Fruit fly (Drosophila melanogaster) whole organism: ENCODE data around the gene CG10587.

Experiments
- CG8478 ChIP-seq: fragments of >200 bp; optimal IDR thresholded peaks from 2 replicates; lab custom pipeline; 2018; ENCODE audit warnings: inconsistent platforms
- Dll ChIP-seq: fragments of >200 bp; optimal IDR thresholded peaks from 2 replicates; lab custom pipeline; 2017
- EcR ChIP-seq, 2 experiments: fragments of >200 bp; optimal IDR thresholded peaks; 2 replicates each; lab custom pipeline; 2017; ENCODE audit warnings: missing biosample characterization in 2 of 2, missing genetic modification characterization in 2 of 2, missing genetic modification reagents in 2 of 2
- pan ChIP-seq: fragments of >200 bp; optimal IDR thresholded peaks from 2 replicates; lab custom pipeline; 2017
- psq ChIP-seq: fragments of >200 bp; optimal IDR thresholded peaks from 2 replicates; lab custom pipeline; 2017
- usp ChIP-seq: fragments of >200 bp; optimal IDR thresholded peaks from 2 replicates; lab custom pipeline; 2017; ENCODE audit warnings: missing biosample characterization, missing genetic modification characterization, mixed read lengths

The CG10587 gene

dm6 chr3L:20946944-20947343 is 15.4 kb downstream of the CG10587 start:
- TF ChIP-seq psq (lab: Kevin White, UChicago) (no peak), Dll (lab: Kevin White, UChicago) (no peak), CG8478 (lab: Kevin White, UChicago) (no peak), pan (lab: Kevin White, UChicago) (no peak), usp (no peak), EcR (GFP tag; optimal IDR thresholded peaks at IDR 0.05; lab: Kevin White, UChicago) (no peak)

- no peak for TF ChIP-seq EcR (GFP tag; optimal IDR thresholded peaks at IDR 0.05; lab: Kevin White, UChicago)
- TF ChIP-seq Dll (lab: Kevin White, UChicago), result no peak
- TF ChIP-seq pan (lab: Kevin White, UChicago), result no peak
- TF ChIP-seq CG8478 (lab: Kevin White, UChicago), result no peak
- no peak for TF ChIP-seq psq (lab: Kevin White, UChicago)
- no peak for TF ChIP-seq usp
These were observed 16.3 kb downstream of the CG10587 start for dm6 chr3L:20946054-20946453.

- TF ChIP-seq pan (lab: Kevin White, UChicago) (no peak), Dll (lab: Kevin White, UChicago) (no peak), psq (lab: Kevin White, UChicago) (no peak), CG8478 (lab: Kevin White, UChicago) (no peak), EcR (GFP tag; optimal IDR thresholded peaks at IDR 0.05; lab: Kevin White, UChicago) (no peak), usp (no peak)
These were observed 18.2 kb downstream of the CG10587 start for dm6 chr3L:20944180-20944579.

DNA sequence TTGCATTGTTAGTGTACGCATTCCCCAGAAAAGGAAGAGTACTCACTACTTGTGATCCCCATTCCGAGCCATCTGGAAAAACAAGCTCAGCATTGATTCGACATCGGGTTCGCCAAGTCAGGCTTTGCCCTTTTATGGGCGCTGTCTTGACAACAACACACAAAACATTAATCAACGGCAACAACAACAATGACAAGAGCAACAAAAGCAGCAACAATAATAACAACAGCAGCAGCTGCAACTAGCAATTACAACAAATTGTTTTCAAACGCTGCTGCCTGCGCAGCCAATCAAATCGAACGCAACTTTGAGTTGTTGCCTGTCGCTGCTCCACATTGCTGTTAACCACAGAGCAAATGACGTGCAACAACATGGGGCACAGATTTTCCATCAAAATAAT is 20.3 kb downstream of the CG10587 start:
- no peak for TF ChIP-seq Dll (lab: Kevin White, UChicago)
- no peak for TF ChIP-seq pan (lab: Kevin White, UChicago)
- TF ChIP-seq psq (lab: Kevin White, UChicago), result no peak
- no peak for TF ChIP-seq CG8478 (lab: Kevin White, UChicago)
- TF ChIP-seq usp, result no peak
- TF ChIP-seq EcR (GFP tag; optimal IDR thresholded peaks at IDR 0.05; lab: Kevin White, UChicago), result no peak

DNA sequence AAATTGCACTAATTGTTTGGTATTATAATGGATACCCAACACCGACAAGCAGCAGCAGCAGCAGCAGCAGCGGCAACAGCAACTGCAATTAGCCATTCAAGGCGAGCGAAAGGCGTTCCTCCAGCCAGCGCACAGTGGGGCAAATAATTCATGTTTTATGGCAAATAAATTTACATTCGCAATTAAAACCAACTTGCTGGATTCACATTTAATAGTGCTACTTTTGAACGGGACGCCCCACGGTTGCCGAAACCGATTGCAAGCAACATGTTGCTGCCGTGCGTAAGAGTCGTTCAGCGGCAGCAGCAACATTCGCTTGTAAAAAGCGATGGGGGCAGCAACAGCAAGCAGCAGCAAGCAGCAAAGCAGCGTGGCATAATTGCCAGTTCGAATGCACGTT is 28.6 kb downstream of the CG10587 start:
- TF ChIP-seq CG8478 (lab: Kevin White, UChicago), result no peak
- no peak for TF ChIP-seq psq (lab: Kevin White, UChicago)
- TF ChIP-seq Dll (lab: Kevin White, UChicago), result peak; percentile 8
- TF ChIP-seq EcR (GFP tag; optimal IDR thresholded peaks at IDR 0.05; lab: Kevin White, UChicago), result no peak
- no peak for TF ChIP-seq usp
- no peak for TF ChIP-seq pan (lab: Kevin White, UChicago)

DNA sequence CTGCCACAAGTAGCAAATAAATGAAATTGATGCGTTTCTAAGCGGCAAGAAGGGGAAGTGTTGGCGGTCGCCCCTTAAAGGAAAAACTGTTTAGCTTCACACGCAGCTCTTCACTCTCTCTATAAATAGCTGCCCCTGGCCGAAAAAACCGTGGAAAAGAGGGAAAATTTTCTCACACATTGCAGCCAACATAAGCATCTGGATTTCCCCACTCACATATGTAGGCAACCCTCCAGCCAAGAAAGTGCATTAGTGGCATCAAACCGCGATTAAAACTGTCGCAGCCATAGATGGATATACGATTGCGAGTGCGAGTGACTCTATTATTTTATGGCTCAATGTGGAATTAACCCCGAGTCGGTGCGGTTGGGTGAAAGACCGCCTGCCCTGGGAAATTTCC is 29.8 kb downstream of the CG10587 start:
- no peak for TF ChIP-seq usp
- no peak for TF ChIP-seq Dll (lab: Kevin White, UChicago)
- no peak for TF ChIP-seq EcR (GFP tag; optimal IDR thresholded peaks at IDR 0.05; lab: Kevin White, UChicago)
- no peak for TF ChIP-seq psq (lab: Kevin White, UChicago)
- no peak for TF ChIP-seq pan (lab: Kevin White, UChicago)
- TF ChIP-seq CG8478 (lab: Kevin White, UChicago), result no peak

DNA sequence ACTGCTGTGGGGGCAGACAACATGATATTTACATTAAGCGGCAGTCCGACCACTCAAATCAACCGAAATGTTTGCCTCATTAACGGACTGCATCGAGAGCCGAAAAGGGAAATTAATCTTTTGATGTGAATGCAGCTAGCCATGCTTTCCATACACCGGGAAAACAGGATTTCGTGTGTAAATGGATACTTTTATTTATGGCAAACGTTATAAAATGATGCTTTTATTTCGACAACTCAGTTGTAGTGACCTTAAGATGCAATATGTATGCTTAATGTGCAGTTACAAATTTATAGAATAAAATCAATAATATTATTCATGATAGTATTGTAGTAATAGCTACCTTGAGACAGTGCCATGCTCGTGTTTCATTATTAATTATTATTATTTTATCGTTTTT is 30.8 kb downstream of the CG10587 start:
- TF ChIP-seq pan (lab: Kevin White, UChicago) (no peak), EcR (GFP tag; optimal IDR thresholded peaks at IDR 0.05; lab: Kevin White, UChicago) (no peak), usp (no peak), Dll (lab: Kevin White, UChicago) (no peak), psq (lab: Kevin White, UChicago) (no peak), CG8478 (lab: Kevin White, UChicago) (no peak)

dm6 chr3L:20930059-20930785 is 32.1 kb downstream of the CG10587 start:
- no peak for TF ChIP-seq Dll (lab: Kevin White, UChicago)
- TF ChIP-seq psq (lab: Kevin White, UChicago), result no peak
- no peak for TF ChIP-seq EcR (GFP tag; optimal IDR thresholded peaks at IDR 0.05; lab: Kevin White, UChicago)
- no peak for TF ChIP-seq usp
- TF ChIP-seq pan (lab: Kevin White, UChicago), result no peak
- TF ChIP-seq CG8478 (lab: Kevin White, UChicago), result no peak

- TF ChIP-seq usp, result no peak
- TF ChIP-seq Dll (lab: Kevin White, UChicago), result no peak
- no peak for TF ChIP-seq psq (lab: Kevin White, UChicago)
- no peak for TF ChIP-seq CG8478 (lab: Kevin White, UChicago)
These were observed 32.9 kb downstream of the CG10587 start for dm6 chr3L:20929418-20929817.

DNA sequence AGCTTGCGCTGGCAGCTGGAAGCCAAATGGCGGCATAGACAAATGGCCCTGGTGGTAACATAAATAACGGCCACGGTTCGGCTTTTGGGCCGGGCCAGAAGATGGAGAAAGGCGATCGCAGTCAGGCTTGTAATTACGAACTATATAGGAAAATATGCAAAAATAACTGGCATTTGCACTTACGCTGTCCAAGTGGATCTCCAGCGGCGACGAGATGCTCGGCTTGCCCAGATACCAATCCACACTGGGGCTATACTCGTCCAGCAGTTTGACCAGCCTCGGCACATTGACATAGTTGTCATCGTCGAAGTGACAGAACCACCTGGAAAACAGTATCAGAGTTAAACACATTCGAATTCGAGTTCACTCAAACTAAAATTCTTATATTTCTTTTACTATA is 34.8 kb downstream of the CG10587 start, which contains the start of gene CG10589:
Gene CG10589 (plus strand): TSS at position 301 of the 400 bp plus-strand sequence.
- no peak for TF ChIP-seq usp
- TF ChIP-seq pan (lab: Kevin White, UChicago), result no peak
- TF ChIP-seq CG8478 (lab: Kevin White, UChicago), result no peak
- no peak for TF ChIP-seq EcR (GFP tag; optimal IDR thresholded peaks at IDR 0.05; lab: Kevin White, UChicago)
- TF ChIP-seq Dll (lab: Kevin White, UChicago), result no peak
- TF ChIP-seq psq (lab: Kevin White, UChicago), result no peak

DNA sequence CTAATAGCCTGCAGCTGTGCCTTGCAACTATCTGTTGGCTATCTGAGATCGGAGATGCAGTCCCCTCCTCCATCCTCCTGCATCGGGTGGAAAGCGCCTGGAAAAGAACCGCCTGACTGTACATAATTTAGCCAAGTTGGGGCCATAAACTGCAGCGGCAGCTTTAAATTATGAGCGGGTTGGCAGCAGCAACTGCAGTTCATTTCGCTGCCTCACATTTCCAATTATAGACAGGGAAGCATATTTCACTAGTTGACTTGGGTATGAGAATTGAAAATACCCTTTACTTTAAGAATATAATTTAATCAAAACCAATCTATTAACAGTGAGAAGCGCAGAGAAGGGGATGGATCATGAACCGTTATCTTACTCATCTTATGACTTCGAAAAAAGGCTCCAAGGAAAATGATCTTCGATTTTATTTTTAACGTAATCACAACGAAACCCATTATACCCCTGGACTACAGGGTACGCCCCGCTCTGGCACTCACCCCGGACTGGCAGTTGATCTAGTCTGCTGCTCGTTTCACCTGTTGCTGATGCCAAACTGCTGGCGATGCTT is 39.2 kb downstream of the CG10587 start:
- no peak for TF ChIP-seq CG8478 (lab: Kevin White, UChicago)
- TF ChIP-seq EcR (GFP tag; optimal IDR thresholded peaks at IDR 0.05; lab: Kevin White, UChicago), result no peak
- no peak for TF ChIP-seq usp
- TF ChIP-seq Dll (lab: Kevin White, UChicago), result no peak
- no peak for TF ChIP-seq psq (lab: Kevin White, UChicago)
- no peak for TF ChIP-seq pan (lab: Kevin White, UChicago)
